Worm (Caenorhabditis elegans): ENCODE results near the gene F54F12.1.

Gene F54F12.1

ce11 chrIII:13071432-13072259 lies 16.4 kb upstream of the F54F12.1 start (continued):
- TF ChIP-seq ceh-8 (GFP tag; optimal IDR thresholded peaks at IDR 0.05) = no peak
- TF ChIP-seq dpl-1 (GFP tag; optimal IDR thresholded peaks at IDR 0.05) = no peak
- no peak for TF ChIP-seq sup-37 (GFP tag; optimal IDR thresholded peaks at IDR 0.05)
- TF ChIP-seq pag-3 (tag; optimal IDR thresholded peaks at IDR 0.05; ENCODE audit: borderline replicate concordance, insufficient read depth) = no peak
- TF ChIP-seq nhr-85 (tag) = peak; percentile 75
- TF ChIP-seq ceh-63 (GFP tag; optimal IDR thresholded peaks at IDR 0.05) = no peak
- no peak for TF ChIP-seq vab-15 (tag; optimal IDR thresholded peaks at IDR 0.05)
- TF ChIP-seq ama-1 (optimal IDR thresholded peaks at IDR 0.05) = peak; percentile 65
- no peak for TF ChIP-seq sptf-1 (tag; optimal IDR thresholded peaks at IDR 0.05)
- TF ChIP-seq elt-2 (tag; optimal IDR thresholded peaks at IDR 0.05) = no peak
- no peak for TF ChIP-seq nhr-237 (tag; optimal IDR thresholded peaks at IDR 0.05)
- TF ChIP-seq snpc-4 (tag; optimal IDR thresholded peaks at IDR 0.05) = no peak
- TF ChIP-seq ceh-90 (tag; optimal IDR thresholded peaks at IDR 0.05) = no peak
- TF ChIP-seq nhr-28 (tag; optimal IDR thresholded peaks at IDR 0.05) = no peak
- TF ChIP-seq fkh-4 (tag; optimal IDR thresholded peaks at IDR 0.05; ENCODE audit: borderline replicate concordance) = no peak
- TF ChIP-seq lin-39 (tag; optimal IDR thresholded peaks at IDR 0.05) = no peak
- TF ChIP-seq lir-3 (tag; optimal IDR thresholded peaks at IDR 0.05; ENCODE audit: poor library complexity) = no peak
- TF ChIP-seq egl-27 (tag; optimal IDR thresholded peaks at IDR 0.05) = no peak
- 0 out of 2 replicates have a peak, but pooled peaks have one; percentile 6 for TF ChIP-seq nhr-19 (GFP tag; conservative IDR thresholded peaks at IDR 0.05)
- peak; percentile 42 for TF ChIP-seq nhr-47 (tag; optimal IDR thresholded peaks at IDR 0.05)
- TF ChIP-seq tlp-1 (tag; optimal IDR thresholded peaks at IDR 0.05) = no peak
- TF ChIP-seq unc-130 (tag; optimal IDR thresholded peaks at IDR 0.05) = no peak
- TF ChIP-seq hpl-2 (GFP tag; optimal IDR thresholded peaks at IDR 0.05) = no peak
- no peak for TF ChIP-seq unc-86 (tag; optimal IDR thresholded peaks at IDR 0.05)
- TF ChIP-seq pax-3 (tag; optimal IDR thresholded peaks at IDR 0.05) = no peak
- TF ChIP-seq C04F5.9 (tag; optimal IDR thresholded peaks at IDR 0.05) = no peak
- peak; percentile 21 for TF ChIP-seq C16A3.4 (tag; optimal IDR thresholded peaks at IDR 0.05)
- TF ChIP-seq unc-62 (GFP tag; optimal IDR thresholded peaks at IDR 0.05) = no peak
- TF ChIP-seq hlh-17 (GFP tag; optimal IDR thresholded peaks at IDR 0.05; ENCODE audit: borderline replicate concordance) = no peak
- TF ChIP-seq nhr-20 (tag; optimal IDR thresholded peaks at IDR 0.05) = no peak
- TF ChIP-seq hlh-4 (tag; optimal IDR thresholded peaks at IDR 0.05) = no peak

DNA sequence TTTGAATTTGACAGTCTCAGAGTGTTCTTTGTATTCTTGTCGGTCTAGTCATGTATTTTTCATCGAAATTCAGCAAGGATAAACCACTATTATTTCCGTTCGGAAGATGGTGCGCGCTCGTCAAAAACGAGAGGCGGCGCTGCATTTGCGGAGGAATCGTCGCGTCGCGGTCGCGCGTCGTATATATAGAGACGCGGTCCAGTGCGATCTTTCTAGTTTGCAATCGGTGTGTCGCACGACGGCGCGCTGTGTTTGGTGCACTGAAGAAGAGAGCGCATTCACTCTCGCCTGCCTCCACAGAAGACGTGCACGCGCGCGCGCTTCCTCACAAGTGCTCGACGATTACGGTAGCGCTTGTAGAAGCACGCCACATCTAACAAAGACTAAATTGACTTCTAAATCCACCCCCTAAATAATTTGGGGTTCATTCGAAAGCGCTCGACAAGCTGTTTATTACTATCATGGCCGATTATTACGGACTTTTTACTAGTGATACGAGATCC lies 15.4 kb upstream of the F54F12.1 start, which contains the start of gene Y39E4B.6:
Y39E4B.6 (plus strand) TSS at position 209 of the 503 bp plus-strand sequence.
- TF ChIP-seq Y116A8C.19 (tag; optimal IDR thresholded peaks at IDR 0.05; ENCODE audit: borderline replicate concordance) (no peak), snpc-4 (tag; optimal IDR thresholded peaks at IDR 0.05) (peak; percentile 81), pqm-1 (tag; optimal IDR thresholded peaks at IDR 0.05) (peak; percentile 54), nhr-77 (tag; optimal IDR thresholded peaks at IDR 0.05) (peak; percentile 98), aha-1 (tag; optimal IDR thresholded peaks at IDR 0.05) (peak; percentile 72), zag-1 (tag; optimal IDR thresholded peaks at IDR 0.05) (peak; percentile 76), unc-30 (tag; optimal IDR thresholded peaks at IDR 0.05) (no peak), sup-37 (GFP tag; optimal IDR thresholded peaks at IDR 0.05) (peak; percentile 92), unc-86 (tag; optimal IDR thresholded peaks at IDR 0.05) (peak; percentile 99), rnt-1 (tag; optimal IDR thresholded peaks at IDR 0.05) (peak; percentile 92), swsn-7 (tag; optimal IDR thresholded peaks at IDR 0.05) (peak; percentile 99), sox-4 (tag; optimal IDR thresholded peaks at IDR 0.05) (peak; percentile 88), tbx-2 (tag; optimal IDR thresholded peaks at IDR 0.05) (peak; percentile 98), nhr-237 (tag; optimal IDR thresholded peaks at IDR 0.05) (peak; percentile 82), lir-3 (tag; optimal IDR thresholded peaks at IDR 0.05; ENCODE audit: poor library complexity) (peak; percentile 87), ceh-82 (tag; optimal IDR thresholded peaks at IDR 0.05) (peak; percentile 96 to 99 (median 98)), blmp-1 (tag; optimal IDR thresholded peaks at IDR 0.05) (peak; percentile 72), ets-5 (GFP tag; IDR thresholded peaks at IDR 0.05) (no peak), unc-130 (tag; optimal IDR thresholded peaks at IDR 0.05) (peak; percentile 34), nhr-12 (tag; optimal IDR thresholded peaks at IDR 0.05) (no peak), alr-1 (tag; optimal IDR thresholded peaks at IDR 0.05; ENCODE audit: borderline replicate concordance) (no peak), hlh-4 (tag; optimal IDR thresholded peaks at IDR 0.05) (no peak), tlp-1 (tag; optimal IDR thresholded peaks at IDR 0.05) (no peak), nhr-84 (tag; optimal IDR thresholded peaks at IDR 0.05) (no peak), lin-39 (tag; optimal IDR thresholded peaks at IDR 0.05) (peak; percentile 82), unc-98 (GFP tag; IDR thresholded peaks at IDR 0.05) (peak; percentile 83), pag-3 (tag; optimal IDR thresholded peaks at IDR 0.05; ENCODE audit: borderline replicate concordance, insufficient read depth) (no peak), snu-23 (GFP tag; optimal IDR thresholded peaks at IDR 0.05) (peak; percentile 99), ceh-63 (GFP tag; optimal IDR thresholded peaks at IDR 0.05) (peak; percentile 63)

All from whole organism, L1 larva.